Fruit fly (Drosophila melanogaster) whole organism, prepupa: Measurements from ENCODE around the gene CG17110.

Source experiments
- CG11294 ChIP-seq: fragments of 200-800 bp; sonication (Bioruptor generic); IDR thresholded peaks from 2 replicates; pipeline ENCODE4 v1.3.6; 2022; ENCODE audit warnings: missing biosample characterization, missing genetic modification characterization
- CG7368 ChIP-seq: fragments of 200-800 bp; sonication (Bioruptor generic); optimal IDR thresholded peaks from 3 replicates; lab custom pipeline; 2016; ENCODE audit warnings: missing biosample characterization, missing genetic modification characterization
- Lpt ChIP-seq: fragments of 200-800 bp; sonication (Bioruptor generic); optimal IDR thresholded peaks from 3 replicates; lab custom pipeline; 2016; ENCODE audit warnings: missing biosample characterization, missing genetic modification characterization
- OdsH ChIP-seq: fragments of 200-800 bp; sonication (Bioruptor generic); optimal IDR thresholded peaks from 3 replicates; lab custom pipeline; 2016; ENCODE audit warnings: missing biosample characterization, missing genetic modification characterization
- fd59A ChIP-seq: fragments of 200-800 bp; sonication (Bioruptor generic); optimal IDR thresholded peaks from 2 replicates; lab custom pipeline; 2017; ENCODE audit warnings: missing biosample characterization, mild to moderate bottlenecking, missing genetic modification characterization, missing genetic modification reagents

- TF ChIP-seq fd59A (GFP tag; lab: Kevin White, UChicago), result no peak
- no peak for TF ChIP-seq Lpt (GFP tag; lab: Kevin White, UChicago)
- no peak for TF ChIP-seq CG7368 (GFP tag; lab: Kevin White, UChicago)
- TF ChIP-seq OdsH, result no peak
- no peak for TF ChIP-seq CG11294 (GFP tag; lab: Robert Waterston, UW)
Observed at dm6 chr3R:23041941-23042340, 49.6 kb upstream of the CG17110 start, which contains the start of gene CG13838.
